Worm (Caenorhabditis elegans): Measurements from ENCODE around the gene rsu-1.

- TF ChIP-seq ama-1 (optimal IDR thresholded peaks at IDR 0.05) (no peak), nhr-237 (tag; optimal IDR thresholded peaks at IDR 0.05) (no peak), ceh-16 (tag; optimal IDR thresholded peaks at IDR 0.05) (no peak), egl-5 (tag; optimal IDR thresholded peaks at IDR 0.05) (no peak), snpc-4 (tag; optimal IDR thresholded peaks at IDR 0.05) (no peak), elt-1 (tag; optimal IDR thresholded peaks at IDR 0.05) (no peak), fos-1 (tag; optimal IDR thresholded peaks at IDR 0.05) (no peak), nfya-1 (tag; optimal IDR thresholded peaks at IDR 0.05; ENCODE audit: insufficient read depth) (no peak), nhr-11 (tag; optimal IDR thresholded peaks at IDR 0.05) (no peak), skn-1 (tag; optimal IDR thresholded peaks at IDR 0.05) (no peak), nhr-25 (tag; optimal IDR thresholded peaks at IDR 0.05) (no peak), nhr-76 (tag; optimal IDR thresholded peaks at IDR 0.05) (no peak), elt-2 (tag; optimal IDR thresholded peaks at IDR 0.05) (peak; percentile 58)
These were observed 47.7 kb downstream of the rsu-1 start, which contains the start of gene hmit-1.3 for ce11 chrIII:3519505-3519904.
